Fruit fly (Drosophila melanogaster): ENCODE measurements around the gene gammaSnap2.

Gene gammaSnap2

dm6 chr3R:10135011-10135410 is 13.8 kb upstream of the gammaSnap2 start (continued):
- no peak for TF ChIP-seq CG13296 (GFP tag; optimal IDR thresholded peaks at IDR 0.05)
- TF ChIP-seq crol (GFP tag; IDR thresholded peaks at IDR 0.05) = peak; percentile 33; the same call in 1 of the 2 replicates
- no peak for TF ChIP-seq Nf-YA (GFP tag; IDR thresholded peaks at IDR 0.05)
- no peak for TF ChIP-seq Sry-δ (GFP tag; optimal IDR thresholded peaks at IDR 0.05)
- peak in 1 of 2 experiments; percentile 52 for TF ChIP-seq Pdp1 (GFP tag; optimal IDR thresholded peaks at IDR 0.05)
- TF ChIP-seq NC2α (GFP tag; optimal IDR thresholded peaks at IDR 0.05) = no peak
- TF ChIP-seq CG5180 (GFP tag; optimal IDR thresholded peaks at IDR 0.05) = peak; percentile 16
- TF ChIP-seq chinmo (GFP tag; IDR thresholded peaks at IDR 0.05; ENCODE audit: partially characterized antibody) = 0 out of 4 replicates have a peak, but pooled peaks have one; percentile 42
- TF ChIP-seq CG12769 (tag; optimal IDR thresholded peaks at IDR 0.05) = no peak
- TF ChIP-seq CG7357 (GFP tag; IDR thresholded peaks at IDR 0.05) = 0 out of 3 replicates have a peak, but pooled peaks have one; percentile 32
- 0 out of 3 replicates have a peak, but pooled peaks have one; percentile 19 for TF ChIP-seq Optix (GFP tag; IDR thresholded peaks at IDR 0.05)
- no peak for TF ChIP-seq CG16863 (GFP tag; optimal IDR thresholded peaks at IDR 0.05)
- TF ChIP-seq HLH54F (GFP tag; optimal IDR thresholded peaks at IDR 0.05) = no peak
- no peak for TF ChIP-seq CG9437 (GFP tag; optimal IDR thresholded peaks at IDR 0.05)
- TF ChIP-seq wor (GFP tag; IDR thresholded peaks at IDR 0.05) = no peak
- TF ChIP-seq CG16815 (GFP tag; optimal IDR thresholded peaks at IDR 0.05) = no peak
- no peak for TF ChIP-seq sens (GFP tag)
- TF ChIP-seq bcd (GFP tag; optimal IDR thresholded peaks at IDR 0.05) = no peak
- no peak for TF ChIP-seq mirr (GFP tag; optimal IDR thresholded peaks at IDR 0.05)
- no peak for TF ChIP-seq croc (GFP tag; conservative IDR thresholded peaks at IDR 0.05)
- TF ChIP-seq her (GFP tag; optimal IDR thresholded peaks at IDR 0.05) = no peak
- TF ChIP-seq wdn (GFP tag; IDR thresholded peaks at IDR 0.05) = no peak
- no peak for TF ChIP-seq dpn (GFP tag; optimal IDR thresholded peaks at IDR 0.05)
- TF ChIP-seq ERR (GFP tag; optimal IDR thresholded peaks at IDR 0.05) = no peak
- TF ChIP-seq Dref (GFP tag; IDR thresholded peaks at IDR 0.05) = no peak
- TF ChIP-seq GATAe (GFP tag; conservative IDR thresholded peaks at IDR 0.05) = no peak
- TF ChIP-seq E2f1 (GFP tag; IDR thresholded peaks at IDR 0.05) = no peak
- no peak for TF ChIP-seq cad (GFP tag; optimal IDR thresholded peaks at IDR 0.05)

- no peak for TF ChIP-seq CG3995 (GFP tag; optimal IDR thresholded peaks at IDR 0.05)
- TF ChIP-seq crp (GFP tag; optimal IDR thresholded peaks at IDR 0.05) = no peak
- TF ChIP-seq crol (GFP tag; IDR thresholded peaks at IDR 0.05) = no peak
- TF ChIP-seq pho (GFP tag; optimal IDR thresholded peaks at IDR 0.05) = peak; percentile 34
- peak; percentile 44 for TF ChIP-seq Dip3 (GFP tag; optimal IDR thresholded peaks at IDR 0.05)
- TF ChIP-seq Vsx1 (GFP tag; optimal IDR thresholded peaks at IDR 0.05) = no peak
- peak; percentile 13 for TF ChIP-seq tx (GFP tag; optimal IDR thresholded peaks at IDR 0.05)
- no peak for TF ChIP-seq ro (GFP tag; IDR thresholded peaks at IDR 0.05)
- TF ChIP-seq CG2875 (GFP tag; optimal IDR thresholded peaks at IDR 0.05) = no peak
- TF ChIP-seq CG1832 (GFP tag; optimal IDR thresholded peaks at IDR 0.05) = no peak
- TF ChIP-seq C15 (GFP tag; IDR thresholded peaks at IDR 0.05) = no peak
- peak; percentile 17 for TF ChIP-seq nom (GFP tag; optimal IDR thresholded peaks at IDR 0.05)
- TF ChIP-seq cato (GFP tag; optimal IDR thresholded peaks at IDR 0.05; ENCODE audit: borderline replicate concordance) = no peak
- no peak for TF ChIP-seq bigmax (GFP tag; optimal IDR thresholded peaks at IDR 0.05)
- TF ChIP-seq inv (GFP tag; IDR thresholded peaks at IDR 0.05; ENCODE audit: partially characterized antibody) = no peak
- no peak for TF ChIP-seq Deaf1 (tag; optimal IDR thresholded peaks at IDR 0.05)
- TF ChIP-seq twi (tag; optimal IDR thresholded peaks at IDR 0.05) = no peak
- no peak for TF ChIP-seq CG6254 (GFP tag; optimal IDR thresholded peaks at IDR 0.05)
- TF ChIP-seq CG10431 (GFP tag; optimal IDR thresholded peaks at IDR 0.05) = no peak
- no peak; the same call in 1 of the 2 replicates for TF ChIP-seq sna (GFP tag; IDR thresholded peaks at IDR 0.05; ENCODE audit: partially characterized antibody)
- no peak for TF ChIP-seq p53 (GFP tag; optimal IDR thresholded peaks at IDR 0.05)
- peak; percentile 16 for TF ChIP-seq YL-1 (GFP tag; optimal IDR thresholded peaks at IDR 0.05)
- peak; percentile 45; the same call in 1 of the 2 replicates for TF ChIP-seq chm (GFP tag; IDR thresholded peaks at IDR 0.05)
- peak; percentile 66 for TF ChIP-seq gro (GFP tag; optimal IDR thresholded peaks at IDR 0.05)
- TF ChIP-seq CG9797 (GFP tag; optimal IDR thresholded peaks at IDR 0.05) = peak; percentile 19
- TF ChIP-seq dati (GFP tag; IDR thresholded peaks at IDR 0.05) = no peak
These were observed 13.1 kb upstream of the gammaSnap2 start for dm6 chr3R:10134341-10134668.

Measured in whole organism, embryonic.